Worm (Caenorhabditis elegans): ENCODE results near the gene cal-1.
A peak's percentile ranks its signal among the peaks of the same experiment; 100 is the strongest.

The cal-1 gene

ce11 chrV:12466653-12467052 is 50.4 kb downstream of the cal-1 start:
- TF ChIP-seq mxl-2 (GFP tag; conservative IDR thresholded peaks at IDR 0.05) (no peak), nhr-6 (tag; optimal IDR thresholded peaks at IDR 0.05) (peak; percentile 55)

ce11 chrV:12465399-12465798 is 51.6 kb downstream of the cal-1 start:
- TF ChIP-seq F10B5.3 (tag; optimal IDR thresholded peaks at IDR 0.05) (no peak), T26A8.4 (GFP tag; IDR thresholded peaks at IDR 0.05) (0 out of 2 replicates have a peak, but pooled peaks have one; percentile 45), ceh-82 (tag; optimal IDR thresholded peaks at IDR 0.05) (no peak), lin-13 (GFP tag; optimal IDR thresholded peaks at IDR 0.05) (no peak), ceh-28 (tag; optimal IDR thresholded peaks at IDR 0.05) (peak; percentile 31), zip-2 (tag; optimal IDR thresholded peaks at IDR 0.05) (no peak), hmg-1.1 (GFP tag; IDR thresholded peaks at IDR 0.05) (peak; percentile 85), hlh-30 (tag; optimal IDR thresholded peaks at IDR 0.05; ENCODE audit: insufficient read depth) (peak; percentile 37), ztf-11 (tag; optimal IDR thresholded peaks at IDR 0.05) (no peak), mxl-3 (GFP tag; optimal IDR thresholded peaks at IDR 0.05) (peak; percentile 40), daf-16 (GFP tag; optimal IDR thresholded peaks at IDR 0.05) (peak in 1 of 2 experiments; percentile 83), daf-16 (tag; optimal IDR thresholded peaks at IDR 0.05) (no peak), nhr-237 (tag; optimal IDR thresholded peaks at IDR 0.05) (no peak), ZK546.5 (tag; optimal IDR thresholded peaks at IDR 0.05) (no peak), lin-29 (GFP tag; IDR thresholded peaks at IDR 0.05) (no peak), tag-97 (GFP tag; IDR thresholded peaks at IDR 0.05) (no peak), D1046.2 (GFP tag; IDR thresholded peaks at IDR 0.05) (no peak), arid-1 (GFP tag; conservative IDR thresholded peaks at IDR 0.05) (no peak), F44E2.7 (GFP tag; IDR thresholded peaks at IDR 0.05) (no peak), set-16 (GFP tag; IDR thresholded peaks at IDR 0.05) (peak; percentile 95), dpl-1 (GFP tag; optimal IDR thresholded peaks at IDR 0.05) (peak; percentile 57), F37D6.2 (tag; optimal IDR thresholded peaks at IDR 0.05) (peak; percentile 67), zfp-3 (GFP tag; conservative IDR thresholded peaks at IDR 0.05) (no peak), ceh-62 (tag; optimal IDR thresholded peaks at IDR 0.05) (no peak), snpc-1.2 (GFP tag; IDR thresholded peaks at IDR 0.05) (no peak), lin-39 (tag; optimal IDR thresholded peaks at IDR 0.05) (no peak), unc-39 (tag; optimal IDR thresholded peaks at IDR 0.05) (no peak), cey-2 (tag; optimal IDR thresholded peaks at IDR 0.05; ENCODE audit: borderline replicate concordance, insufficient read depth) (no peak), unc-62 (GFP tag; optimal IDR thresholded peaks at IDR 0.05 in 1 of 2) (peak in 1 of 2 experiments; percentile 50), unc-62 (tag; optimal IDR thresholded peaks at IDR 0.05) (no peak), tra-1 (GFP tag; IDR thresholded peaks at IDR 0.05) (no peak), aly-2 (tag; optimal IDR thresholded peaks at IDR 0.05) (no peak), Y105C5A.15 (GFP tag; IDR thresholded peaks at IDR 0.05) (no peak), zip-11 (GFP tag; IDR thresholded peaks at IDR 0.05) (no peak), daf-12 (tag; optimal IDR thresholded peaks at IDR 0.05) (no peak), ama-1 (optimal IDR thresholded peaks at IDR 0.05) (no peak), mdl-1 (tag; optimal IDR thresholded peaks at IDR 0.05) (peak in 1 of 2 experiments; percentile 68), dmd-9 (GFP tag; IDR thresholded peaks at IDR 0.05) (no peak), hlh-11 (tag; optimal IDR thresholded peaks at IDR 0.05) (peak; percentile 74), egl-27 (tag; optimal IDR thresholded peaks at IDR 0.05) (no peak), php-3 (GFP tag; IDR thresholded peaks at IDR 0.05) (no peak), pqm-1 (tag; optimal IDR thresholded peaks at IDR 0.05) (no peak), mes-2 (tag; optimal IDR thresholded peaks at IDR 0.05; ENCODE audit: poor library complexity, severe bottlenecking) (peak; percentile 39), nhr-6 (tag; optimal IDR thresholded peaks at IDR 0.05) (peak; percentile 50), ceh-32 (tag; optimal IDR thresholded peaks at IDR 0.05; ENCODE audit: poor library complexity) (peak; percentile 40), Y5F2A.4 (GFP tag; optimal IDR thresholded peaks at IDR 0.05) (no peak), nhr-10 (tag; optimal IDR thresholded peaks at IDR 0.05) (no peak), attf-4 (tag; optimal IDR thresholded peaks at IDR 0.05) (no peak), lim-7 (GFP tag; IDR thresholded peaks at IDR 0.05) (no peak), nhr-76 (tag; optimal IDR thresholded peaks at IDR 0.05) (no peak)

Data from whole organism, L4 larva.